Worm (Caenorhabditis elegans) whole organism, L2 larva: ENCODE data around the gene arrd-15.

Experiments
- C34F6.9 ChIP-seq: fragments of 150-350 bp; optimal IDR thresholded peaks from 2 replicates; lab custom pipeline; 2014; ENCODE audit warnings: missing biosample characterization, missing genetic modification characterization
- F13H6.1 ChIP-seq: sonication (generic microtip); optimal IDR thresholded peaks from 2 replicates; lab custom pipeline; 2016; ENCODE audit warnings: missing genetic modification characterization, missing compliant biosample characterization
- Y55F3AM.14 ChIP-seq: fragments of 200-800 bp; sonication (Bioruptor generic); optimal IDR thresholded peaks from 2 replicates; lab custom pipeline; 2018; ENCODE audit warnings: mild to moderate bottlenecking, missing genetic modification characterization, missing compliant biosample characterization
- aly-2 ChIP-seq: fragments of 150-350 bp; optimal IDR thresholded peaks from 2 replicates; lab custom pipeline; 2014; ENCODE audit warnings: missing biosample characterization, missing genetic modification characterization
- ama-1 ChIP-seq: fragments of 150-350 bp; optimal IDR thresholded peaks from 2 replicates; lab custom pipeline; 2018; ENCODE audit warnings: inconsistent platforms
- blmp-1 ChIP-seq: sonication (generic microtip); optimal IDR thresholded peaks from 2 replicates; lab custom pipeline; 2017; ENCODE audit warnings: missing genetic modification characterization, mild to moderate bottlenecking, missing compliant biosample characterization, antibody characterized with exemption, moderate library complexity; ENCODE audit not compliant: insufficient read depth
- ceh-82 ChIP-seq: fragments of 150-350 bp; optimal IDR thresholded peaks from 2 replicates; lab custom pipeline; 2014; ENCODE audit warnings: missing biosample characterization, missing genetic modification characterization
- crh-2 ChIP-seq: sonication (generic microtip); optimal IDR thresholded peaks from 2 replicates; lab custom pipeline; 2017; ENCODE audit warnings: missing biosample characterization, missing genetic modification characterization
- dmd-4 ChIP-seq: sonication (generic microtip); optimal IDR thresholded peaks from 2 replicates; lab custom pipeline; 2017; ENCODE audit warnings: missing biosample characterization, missing genetic modification characterization
- egl-27 ChIP-seq: sonication (generic microtip); optimal IDR thresholded peaks from 3 replicates; lab custom pipeline; 2017; ENCODE audit warnings: missing biosample characterization, missing genetic modification reagents, missing genetic modification characterization
- elt-1 ChIP-seq: fragments of 150-350 bp; optimal IDR thresholded peaks from 2 replicates; lab custom pipeline; 2014; ENCODE audit warnings: missing biosample characterization, missing genetic modification characterization
- elt-3 ChIP-seq: sonication (generic microtip); optimal IDR thresholded peaks from 2 replicates; lab custom pipeline; 2017; ENCODE audit warnings: missing biosample characterization, missing genetic modification characterization
- fos-1 ChIP-seq: fragments of 150-350 bp; optimal IDR thresholded peaks from 2 replicates; lab custom pipeline; 2014; ENCODE audit warnings: missing biosample characterization, missing genetic modification characterization
- gmeb-1 ChIP-seq: fragments of 150-350 bp; optimal IDR thresholded peaks from 2 replicates; lab custom pipeline; 2014; ENCODE audit warnings: missing biosample characterization, missing genetic modification characterization
- lin-11 ChIP-seq: fragments of 150-350 bp; sonication (generic microtip); optimal IDR thresholded peaks from 2 replicates; lab custom pipeline; 2014; ENCODE audit warnings: missing biosample characterization, missing genetic modification characterization, inconsistent platforms, mixed read lengths
- lin-13 ChIP-seq: fragments of 150-350 bp; optimal IDR thresholded peaks from 2 replicates; lab custom pipeline; 2014; ENCODE audit warnings: missing biosample characterization, missing genetic modification reagents, missing genetic modification characterization
- lin-39 ChIP-seq: fragments of 150-350 bp; optimal IDR thresholded peaks from 2 replicates; lab custom pipeline; 2014; ENCODE audit warnings: missing biosample characterization, missing genetic modification reagents, missing genetic modification characterization
- lsy-2 ChIP-seq, 2 experiments: fragments of 150-350 bp in 1 of 2; sonication (generic microtip) in 1 of 2; optimal IDR thresholded peaks; 2 replicates each; lab custom pipeline; 2014 to 2017; ENCODE audit warnings: missing biosample characterization in 2 of 2, missing genetic modification characterization in 2 of 2
- mab-5 ChIP-seq: fragments of 150-350 bp; optimal IDR thresholded peaks from 2 replicates; lab custom pipeline; 2014; ENCODE audit warnings: missing biosample characterization, missing genetic modification characterization
- mbf-1 ChIP-seq: sonication (generic microtip); optimal IDR thresholded peaks from 2 replicates; lab custom pipeline; 2017; ENCODE audit warnings: missing biosample characterization, missing genetic modification characterization
- mdl-1 ChIP-seq, 2 experiments: fragments of 150-350 bp in 1 of 2; sonication (generic microtip) in 1 of 2; optimal IDR thresholded peaks; 2 replicates each; lab custom pipeline; 2017; ENCODE audit warnings: missing biosample characterization in 2 of 2, missing genetic modification characterization in 2 of 2
- nhr-10 ChIP-seq: sonication (generic microtip); optimal IDR thresholded peaks from 2 replicates; lab custom pipeline; 2017; ENCODE audit warnings: missing biosample characterization, missing genetic modification characterization
- nhr-11 ChIP-seq: fragments of 150-350 bp; optimal IDR thresholded peaks from 2 replicates; lab custom pipeline; 2014; ENCODE audit warnings: missing biosample characterization, missing genetic modification characterization
- nhr-129 ChIP-seq: fragments of 150-350 bp; optimal IDR thresholded peaks from 2 replicates; lab custom pipeline; 2014; ENCODE audit warnings: missing biosample characterization, missing genetic modification characterization
- nhr-21 ChIP-seq: fragments of 150-350 bp; optimal IDR thresholded peaks from 2 replicates; lab custom pipeline; 2014; ENCODE audit warnings: missing biosample characterization, missing genetic modification characterization
- nhr-23 ChIP-seq: fragments of 150-350 bp; optimal IDR thresholded peaks from 2 replicates; lab custom pipeline; 2014; ENCODE audit warnings: missing biosample characterization, missing genetic modification reagents, missing genetic modification characterization
- nhr-237 ChIP-seq: fragments of 150-350 bp; optimal IDR thresholded peaks from 2 replicates; lab custom pipeline; 2014; ENCODE audit warnings: missing biosample characterization, missing genetic modification characterization
- nhr-25 ChIP-seq: fragments of 150-350 bp; sonication (generic microtip); optimal IDR thresholded peaks from 3 replicates; lab custom pipeline; 2014; ENCODE audit warnings: missing biosample characterization, missing genetic modification characterization
- nhr-6 ChIP-seq: fragments of 150-350 bp; optimal IDR thresholded peaks from 2 replicates; lab custom pipeline; 2014; ENCODE audit warnings: missing biosample characterization, missing genetic modification characterization
- peb-1 ChIP-seq: fragments of 150-350 bp; optimal IDR thresholded peaks from 2 replicates; lab custom pipeline; 2014; ENCODE audit warnings: missing biosample characterization, missing genetic modification characterization
- sem-4 ChIP-seq: fragments of 150-350 bp; optimal IDR thresholded peaks from 2 replicates; lab custom pipeline; 2014; ENCODE audit warnings: missing biosample characterization, missing genetic modification reagents, missing genetic modification characterization
- skn-1 ChIP-seq: sonication (generic microtip); optimal IDR thresholded peaks from 2 replicates; lab custom pipeline; 2017; ENCODE audit warnings: missing biosample characterization, missing genetic modification characterization
- sma-3 ChIP-seq: sonication (generic microtip); optimal IDR thresholded peaks from 2 replicates; lab custom pipeline; 2016; ENCODE audit warnings: missing genetic modification reagents, missing genetic modification characterization, missing compliant biosample characterization
- sma-9 ChIP-seq, 2 experiments: fragments of 150-350 bp in 1 of 2; sonication (generic microtip) in 1 of 2; optimal IDR thresholded peaks; 2 replicates each; lab custom pipeline; 2014 to 2016; ENCODE audit warnings: missing genetic modification characterization in 2 of 2, mild to moderate bottlenecking in 1 of 2, missing biosample characterization in 1 of 2, missing compliant biosample characterization in 1 of 2, missing genetic modification reagents in 1 of 2, moderate library complexity in 1 of 2
- snpc-4 ChIP-seq: fragments of 150-350 bp; optimal IDR thresholded peaks from 2 replicates; lab custom pipeline; 2014; ENCODE audit warnings: missing biosample characterization, missing genetic modification characterization
- unc-39 ChIP-seq: fragments of 150-350 bp; optimal IDR thresholded peaks from 2 replicates; lab custom pipeline; 2014; ENCODE audit warnings: missing biosample characterization, missing genetic modification characterization
- unc-55 ChIP-seq: fragments of 150-350 bp; sonication (generic microtip); optimal IDR thresholded peaks from 3 replicates; lab custom pipeline; 2014; ENCODE audit warnings: missing biosample characterization, missing genetic modification reagents, missing genetic modification characterization
- unc-62 ChIP-seq: fragments of 150-350 bp; optimal IDR thresholded peaks from 2 replicates; lab custom pipeline; 2014; ENCODE audit warnings: missing biosample characterization, missing genetic modification reagents, missing genetic modification characterization
- zag-1 ChIP-seq: fragments of 150-350 bp; optimal IDR thresholded peaks from 2 replicates; lab custom pipeline; 2014; ENCODE audit warnings: missing biosample characterization, missing genetic modification characterization
- ztf-1 ChIP-seq: fragments of 200-800 bp; sonication (Bioruptor generic); conservative IDR thresholded peaks from 2 replicates; pipeline ENCODE4 v1.3.6; 2022; ENCODE audit warnings: missing genetic modification characterization, missing compliant biosample characterization
- ztf-11 ChIP-seq: sonication (generic microtip); optimal IDR thresholded peaks from 2 replicates; lab custom pipeline; 2017; ENCODE audit warnings: missing biosample characterization, missing genetic modification characterization
- ztf-4 ChIP-seq: fragments of 150-350 bp; optimal IDR thresholded peaks from 2 replicates; lab custom pipeline; 2014; ENCODE audit warnings: missing biosample characterization, missing genetic modification characterization

The arrd-15 gene

DNA sequence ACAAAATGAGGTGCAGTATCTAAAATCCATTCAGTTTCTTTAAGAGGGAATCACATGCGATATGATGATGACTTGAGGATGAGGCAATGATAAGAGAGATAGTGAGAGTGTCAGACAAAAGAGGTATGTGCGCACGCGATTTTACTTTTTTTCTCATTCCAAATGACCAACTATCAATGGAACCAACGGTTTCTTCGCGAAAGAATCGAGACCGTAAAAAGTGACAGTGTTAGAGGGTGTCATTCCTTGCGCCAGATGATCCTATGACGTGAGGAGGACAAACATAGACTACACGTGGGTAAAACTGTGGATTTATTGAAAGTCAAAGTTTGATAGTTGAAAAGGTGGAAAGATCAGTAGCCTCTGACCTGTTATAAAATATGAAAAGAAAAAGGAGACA is 54.0 kb downstream of the arrd-15 start:
- TF ChIP-seq elt-1 (tag; lab: Kevin White, UChicago) (no peak), blmp-1 (tag; lab: Kevin White, UChicago) (peak; percentile 80), sma-9 (GFP tag; optimal IDR thresholded peaks at IDR 0.05; lab: Kevin White, UChicago) (peak; percentile 70), sma-9 (tag; optimal IDR thresholded peaks at IDR 0.05; lab: Kevin White, UChicago) (no peak), zag-1 (no peak), lin-39 (tag; lab: Kevin White, UChicago) (no peak), mab-5 (no peak), ama-1 (lab: Kevin White, UChicago) (no peak), nhr-25 (tag; lab: Kevin White, UChicago) (peak; percentile 22), fos-1 (peak; percentile 28), peb-1 (tag; lab: Kevin White, UChicago) (no peak), Y55F3AM.14 (GFP tag; lab: Kevin White, UChicago) (no peak), nhr-21 (tag; lab: Kevin White, UChicago) (peak; percentile 62), nhr-129 (tag; lab: Kevin White, UChicago) (peak; percentile 78), skn-1 (no peak), nhr-23 (tag; lab: Kevin White, UChicago) (no peak), mdl-1 (tag; optimal IDR thresholded peaks at IDR 0.05; lab: Kevin White, UChicago) (peak in 1 of 2 experiments; percentile 39), crh-2 (tag; lab: Kevin White, UChicago) (no peak)

DNA sequence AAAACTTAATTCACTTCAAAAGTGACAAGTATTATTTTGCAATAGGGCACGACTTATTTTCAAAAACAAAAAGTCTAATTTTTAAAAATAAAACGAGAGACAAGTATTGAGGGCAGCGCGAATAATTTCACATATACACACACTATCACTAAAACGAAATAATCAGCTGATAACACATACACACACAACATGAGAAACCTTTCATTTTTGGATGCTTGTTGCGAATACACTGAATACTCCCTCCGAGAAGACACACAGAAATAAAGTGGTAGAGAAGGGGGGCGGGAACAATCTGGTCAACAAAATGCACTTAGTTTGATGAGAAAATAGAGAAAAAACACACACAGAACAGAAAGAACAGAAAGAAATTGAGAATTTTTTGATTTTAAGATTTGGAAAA is 54.6 kb downstream of the arrd-15 start:
- peak; percentile 10 for TF ChIP-seq ama-1 (lab: Kevin White, UChicago)
- TF ChIP-seq nhr-10 = no peak
- no peak for TF ChIP-seq mbf-1
- TF ChIP-seq ztf-1 (GFP tag; lab: Robert Waterston, UW) = no peak
- TF ChIP-seq nhr-21 (tag; lab: Kevin White, UChicago) = no peak
- no peak for TF ChIP-seq ztf-11 (tag; lab: Kevin White, UChicago)
- no peak for TF ChIP-seq nhr-11
- no peak for TF ChIP-seq dmd-4 (tag; lab: Kevin White, UChicago)
- no peak for TF ChIP-seq elt-3 (tag; lab: Kevin White, UChicago)
- TF ChIP-seq nhr-237 (tag; lab: Kevin White, UChicago) = no peak
- TF ChIP-seq ceh-82 = no peak
- TF ChIP-seq gmeb-1 (tag; lab: Kevin White, UChicago) = no peak
- no peak for TF ChIP-seq skn-1
- TF ChIP-seq fos-1 = peak; percentile 27
- TF ChIP-seq, all 48 proteins: peak for 2

DNA sequence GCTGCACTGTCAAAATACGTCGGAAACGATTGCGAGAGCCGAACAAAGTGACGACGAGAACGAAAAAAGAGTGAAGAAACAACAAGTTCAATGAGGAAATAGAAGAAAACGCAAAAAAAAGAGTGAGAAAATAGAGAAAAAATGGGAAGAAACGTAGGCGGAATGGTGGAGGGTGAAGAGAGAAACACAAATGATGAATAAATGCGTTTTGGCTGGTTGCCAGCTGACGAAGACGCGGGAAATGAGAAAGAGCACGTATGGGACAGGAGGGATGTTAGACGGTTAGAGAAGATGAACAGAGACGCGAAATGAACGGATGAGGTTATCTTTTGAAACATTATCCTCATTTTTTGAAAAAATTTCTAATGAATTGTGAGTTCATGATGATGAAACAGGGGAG is 55.1 kb downstream of the arrd-15 start:
- TF ChIP-seq fos-1 (peak; percentile 40), lin-13 (GFP tag; lab: Kevin White, UChicago) (peak; percentile 46), unc-39 (tag; lab: Kevin White, UChicago) (no peak), zag-1 (peak; percentile 69), nhr-237 (tag; lab: Kevin White, UChicago) (no peak), gmeb-1 (tag; lab: Kevin White, UChicago) (no peak), unc-55 (peak; percentile 87), nhr-25 (tag; lab: Kevin White, UChicago) (peak; percentile 38), ztf-4 (peak; percentile 82), lsy-2 (tag; optimal IDR thresholded peaks at IDR 0.05; lab: Kevin White, UChicago) (peak in 1 of 2 experiments; percentile 78), aly-2 (tag; lab: Kevin White, UChicago) (no peak), sma-9 (GFP tag; optimal IDR thresholded peaks at IDR 0.05; lab: Kevin White, UChicago) (peak; percentile 83), sma-9 (tag; optimal IDR thresholded peaks at IDR 0.05; lab: Kevin White, UChicago) (no peak), egl-27 (tag; lab: Kevin White, UChicago) (peak; percentile 59), nhr-6 (tag; lab: Kevin White, UChicago) (peak; percentile 63), lin-11 (tag; lab: Kevin White, UChicago) (peak; percentile 36), crh-2 (tag; lab: Kevin White, UChicago) (peak; percentile 77), nhr-10 (no peak), mdl-1 (tag; optimal IDR thresholded peaks at IDR 0.05; lab: Kevin White, UChicago) (peak in 1 of 2 experiments; percentile 37), F13H6.1 (tag; lab: Kevin White, UChicago) (peak; percentile 90), mab-5 (peak; percentile 21), unc-62 (no peak), snpc-4 (tag; lab: Kevin White, UChicago) (no peak), C34F6.9 (peak; percentile 85), nhr-23 (tag; lab: Kevin White, UChicago) (no peak), sem-4 (tag; lab: Kevin White, UChicago) (peak; percentile 61), nhr-129 (tag; lab: Kevin White, UChicago) (peak; percentile 90), sma-3 (GFP tag; lab: Kevin White, UChicago) (peak; percentile 4), dmd-4 (tag; lab: Kevin White, UChicago) (no peak), lin-39 (tag; lab: Kevin White, UChicago) (no peak)
